Fruit fly (Drosophila melanogaster) whole organism, embryonic: ENCODE data around the gene CG5390.
A peak's percentile ranks its signal among the peaks of the same experiment; 100 is the strongest.

Experiments used
- Antp ChIP-seq: fragments of 200-800 bp; sonication (Bioruptor generic); optimal IDR thresholded peaks from 3 replicates; lab custom pipeline; 2016; ENCODE audit warnings: missing biosample characterization, missing genetic modification characterization
- Awh ChIP-seq: fragments of 200-800 bp; sonication (Bioruptor generic); IDR thresholded peaks from 2 replicates; pipeline ENCODE4, ENCODE4 v1.3.6; 2022; ENCODE audit warnings: missing biosample characterization, missing genetic modification characterization
- BEAF-32 ChIP-seq: fragments of 200-800 bp; sonication (Bioruptor generic); optimal IDR thresholded peaks from 3 replicates; lab custom pipeline; 2017; ENCODE audit warnings: missing biosample characterization, missing genetic modification characterization, mild to moderate bottlenecking, moderate library complexity, missing genetic modification reagents
- CG11093 ChIP-seq: fragments of 200-800 bp; sonication (Bioruptor generic); IDR thresholded peaks from 3 replicates; pipeline ENCODE4 v1.3.6; 2022; ENCODE audit warnings: missing biosample characterization, missing genetic modification characterization
- CG11723 ChIP-seq: fragments of 200-800 bp; sonication (Bioruptor generic); optimal IDR thresholded peaks from 2 replicates; lab custom pipeline; 2017; ENCODE audit warnings: missing biosample characterization, mild to moderate bottlenecking, missing genetic modification characterization
- CG13624 ChIP-seq: fragments of 200-800 bp; sonication (Bioruptor generic); optimal IDR thresholded peaks from 2 replicates; lab custom pipeline; 2016; ENCODE audit warnings: missing biosample characterization, missing genetic modification characterization
- CG15479 ChIP-seq: fragments of 200-800 bp; sonication (Bioruptor generic); optimal IDR thresholded peaks from 3 replicates; lab custom pipeline; 2019; ENCODE audit warnings: missing biosample characterization, mild to moderate bottlenecking, missing genetic modification characterization, moderate library complexity
- CG17328 ChIP-seq: fragments of 200-800 bp; sonication (Bioruptor generic); IDR thresholded peaks from 2 replicates; pipeline ENCODE4 v1.3.6; 2022; ENCODE audit warnings: missing biosample characterization, missing genetic modification characterization
- CG1832 ChIP-seq: fragments of 200-800 bp; sonication (Bioruptor generic); optimal IDR thresholded peaks from 2 replicates; lab custom pipeline; 2017; ENCODE audit warnings: missing biosample characterization, mild to moderate bottlenecking, missing genetic modification characterization, inconsistent platforms
- CG18619 ChIP-seq: fragments of 200-800 bp; sonication (Bioruptor generic); optimal IDR thresholded peaks from 3 replicates; lab custom pipeline; 2017; ENCODE audit warnings: missing biosample characterization, mild to moderate bottlenecking, missing genetic modification characterization
- CG2116 ChIP-seq: fragments of 200-800 bp; sonication (Bioruptor generic); optimal IDR thresholded peaks from 3 replicates; lab custom pipeline; 2018; ENCODE audit warnings: missing biosample characterization, mild to moderate bottlenecking, missing genetic modification characterization
- CG31224 ChIP-seq: fragments of 200-800 bp; sonication (Bioruptor generic); IDR thresholded peaks from 2 replicates; pipeline ENCODE4 v1.3.6; 2022; ENCODE audit warnings: missing biosample characterization, missing genetic modification characterization
- CG31441 ChIP-seq: fragments of 200-800 bp; sonication (Bioruptor generic); IDR thresholded peaks from 2 replicates; pipeline ENCODE4 v1.3.6; 2022; ENCODE audit warnings: missing biosample characterization, missing genetic modification characterization
- CG3281 ChIP-seq: fragments of 200-800 bp; sonication (Bioruptor generic); optimal IDR thresholded peaks from 3 replicates; lab custom pipeline; 2017; ENCODE audit warnings: missing biosample characterization, mild to moderate bottlenecking, missing genetic modification characterization
- CG33213 ChIP-seq: fragments of 200-800 bp; sonication (Bioruptor generic); optimal IDR thresholded peaks from 3 replicates; lab custom pipeline; 2016; ENCODE audit warnings: missing biosample characterization, missing genetic modification characterization
- CG4404 ChIP-seq: fragments of 200-800 bp; sonication (Bioruptor generic); IDR thresholded peaks from 2 replicates; pipeline ENCODE4 v1.3.6; 2022; ENCODE audit warnings: missing biosample characterization, missing genetic modification characterization
- CG7372 ChIP-seq: fragments of 200-800 bp; sonication (Bioruptor generic); IDR thresholded peaks from 2 replicates; pipeline ENCODE4 v1.3.6; 2022; ENCODE audit warnings: missing biosample characterization, missing genetic modification characterization
- CG8478 ChIP-seq: fragments of >200 bp; optimal IDR thresholded peaks from 2 replicates; lab custom pipeline; 2018
- CG8924 ChIP-seq: fragments of 200-800 bp; optimal IDR thresholded peaks from 3 replicates; lab custom pipeline; 2019; ENCODE audit warnings: missing biosample characterization, mild to moderate bottlenecking, missing genetic modification characterization, moderate library complexity
- CG9215 ChIP-seq: fragments of 200-800 bp; sonication (Bioruptor generic); IDR thresholded peaks from 2 replicates; pipeline ENCODE4 v1.3.6; 2022; ENCODE audit warnings: missing biosample characterization, missing genetic modification characterization
- HLH54F ChIP-seq: fragments of 200-800 bp; sonication (Bioruptor generic); optimal IDR thresholded peaks from 3 replicates; lab custom pipeline; 2016; ENCODE audit warnings: missing biosample characterization, missing genetic modification characterization
- Hand ChIP-seq: fragments of 200-800 bp; sonication (Bioruptor generic); optimal IDR thresholded peaks from 2 replicates; lab custom pipeline; 2017; ENCODE audit warnings: mild to moderate bottlenecking, missing biosample characterization, missing genetic modification reagents, missing genetic modification characterization
- MESR4 ChIP-seq: fragments of 200-800 bp; sonication (Bioruptor generic); optimal IDR thresholded peaks from 2 replicates; lab custom pipeline; 2018; ENCODE audit warnings: missing biosample characterization, mild to moderate bottlenecking, missing genetic modification characterization, moderate library complexity
- MTF-1 ChIP-seq: fragments of 200-800 bp; sonication (Bioruptor generic); optimal IDR thresholded peaks from 2 replicates; lab custom pipeline; 2018; ENCODE audit warnings: missing biosample characterization, mild to moderate bottlenecking, missing genetic modification characterization, borderline replicate concordance
- Opbp ChIP-seq: fragments of 200-800 bp; sonication (Bioruptor generic); IDR thresholded peaks from 3 replicates; pipeline ENCODE4 v1.3.6; 2022; ENCODE audit warnings: missing biosample characterization, missing genetic modification characterization; ENCODE audit not compliant: partially characterized antibody
- PHDP ChIP-seq: fragments of 200-800 bp; sonication (Bioruptor generic); optimal IDR thresholded peaks from 3 replicates; lab custom pipeline; 2018; ENCODE audit warnings: missing biosample characterization, mild to moderate bottlenecking, missing genetic modification characterization, moderate library complexity
- bbx ChIP-seq: fragments of 200-800 bp; sonication (Bioruptor generic); IDR thresholded peaks from 2 replicates; pipeline ENCODE4 v1.3.6; 2022; ENCODE audit warnings: missing biosample characterization, missing genetic modification characterization; ENCODE audit not compliant: partially characterized antibody
- cato ChIP-seq: fragments of 200-800 bp; sonication (Bioruptor generic); optimal IDR thresholded peaks from 2 replicates; lab custom pipeline; 2016; ENCODE audit warnings: missing biosample characterization, missing genetic modification characterization, borderline replicate concordance
- chn ChIP-seq: fragments of 200-800 bp; sonication (Bioruptor generic); optimal IDR thresholded peaks from 2 replicates; lab custom pipeline; 2016; ENCODE audit warnings: missing biosample characterization, missing genetic modification characterization
- crp ChIP-seq, 2 experiments: fragments of 200-800 bp; sonication (Bioruptor generic); optimal IDR thresholded peaks; 2 replicates in 1 of 2; 3 replicates in 1 of 2; lab custom pipeline; 2017; ENCODE audit warnings: missing biosample characterization in 2 of 2, missing genetic modification characterization in 2 of 2, mild to moderate bottlenecking in 1 of 2, moderate library complexity in 1 of 2
- cwo ChIP-seq: fragments of 200-800 bp; sonication (Bioruptor generic); optimal IDR thresholded peaks from 3 replicates; lab custom pipeline; 2017; ENCODE audit warnings: missing biosample characterization, missing genetic modification characterization, mild to moderate bottlenecking, moderate library complexity, missing genetic modification reagents
- danr ChIP-seq: fragments of 200-800 bp; sonication (Bioruptor generic); IDR thresholded peaks from 2 replicates; pipeline ENCODE4 v1.3.6; 2022; ENCODE audit warnings: missing biosample characterization, missing genetic modification characterization
- fd96Cb ChIP-seq: fragments of 200-800 bp; sonication (Bioruptor generic); optimal IDR thresholded peaks from 2 replicates; lab custom pipeline; 2018; ENCODE audit warnings: missing biosample characterization, mild to moderate bottlenecking, missing genetic modification characterization, moderate library complexity
- ind ChIP-seq: fragments of 200-800 bp; sonication (Bioruptor generic); optimal IDR thresholded peaks from 3 replicates; lab custom pipeline; 2016; ENCODE audit warnings: missing biosample characterization, missing genetic modification characterization
- kah ChIP-seq: fragments of 200-800 bp; sonication (Bioruptor generic); optimal IDR thresholded peaks from 2 replicates; lab custom pipeline; 2018; ENCODE audit warnings: missing biosample characterization, mild to moderate bottlenecking, missing genetic modification characterization
- luna ChIP-seq: fragments of 200-800 bp; sonication (Bioruptor generic); optimal IDR thresholded peaks from 2 replicates; lab custom pipeline; 2016; ENCODE audit warnings: missing biosample characterization, missing genetic modification characterization
- maf-S ChIP-seq: fragments of 200-800 bp; sonication (Bioruptor generic); optimal IDR thresholded peaks from 2 replicates; lab custom pipeline; 2016; ENCODE audit warnings: missing biosample characterization, missing genetic modification characterization
- mld ChIP-seq: fragments of 200-800 bp; sonication (Bioruptor generic); IDR thresholded peaks from 3 replicates; pipeline ENCODE4 v1.3.6; 2022; ENCODE audit warnings: missing biosample characterization, missing genetic modification characterization; ENCODE audit not compliant: partially characterized antibody
- nmo ChIP-seq: fragments of 200-800 bp; sonication (Bioruptor generic); optimal IDR thresholded peaks from 2 replicates; lab custom pipeline; 2018; ENCODE audit warnings: missing biosample characterization, mild to moderate bottlenecking, missing genetic modification characterization, moderate library complexity
- org-1 ChIP-seq: fragments of 200-800 bp; sonication (Bioruptor generic); optimal IDR thresholded peaks from 2 replicates; lab custom pipeline; 2017; ENCODE audit warnings: missing biosample characterization, missing genetic modification characterization
- pb ChIP-seq: fragments of 200-800 bp; sonication (Bioruptor generic); optimal IDR thresholded peaks from 3 replicates; lab custom pipeline; 2016; ENCODE audit warnings: missing biosample characterization, missing genetic modification characterization
- pita ChIP-seq: fragments of 200-800 bp; sonication (Bioruptor generic); optimal IDR thresholded peaks from 2 replicates; lab custom pipeline; 2017; ENCODE audit warnings: missing biosample characterization, mild to moderate bottlenecking, missing genetic modification characterization
- pzg ChIP-seq: fragments of 200-800 bp; sonication (Bioruptor generic); optimal IDR thresholded peaks from 3 replicates; lab custom pipeline; 2018; ENCODE audit warnings: missing biosample characterization, mild to moderate bottlenecking, missing genetic modification characterization, moderate library complexity
- slp2 ChIP-seq: fragments of 200-800 bp; sonication (Bioruptor generic); optimal IDR thresholded peaks from 2 replicates; lab custom pipeline; 2016; ENCODE audit warnings: missing biosample characterization, missing genetic modification characterization
- tio ChIP-seq: fragments of 200-800 bp; sonication (Bioruptor generic); optimal IDR thresholded peaks from 2 replicates; lab custom pipeline; 2017; ENCODE audit warnings: missing biosample characterization, missing genetic modification characterization, inconsistent platforms
- tll ChIP-seq, 2 experiments: fragments of 200-800 bp in 1 of 2; fragments of >200 bp in 1 of 2; sonication (Bioruptor generic) in 1 of 2; optimal IDR thresholded peaks; 2 replicates each; lab custom pipeline; 2017 to 2019; ENCODE audit warnings: missing biosample characterization in 2 of 2, missing genetic modification characterization in 2 of 2, mild to moderate bottlenecking in 1 of 2, moderate library complexity in 1 of 2
- zen ChIP-seq: fragments of 200-800 bp; sonication (Bioruptor generic); optimal IDR thresholded peaks from 3 replicates; lab custom pipeline; 2018; ENCODE audit warnings: missing biosample characterization, mild to moderate bottlenecking, missing genetic modification characterization, moderate library complexity
- zen2 ChIP-seq: fragments of 200-800 bp; sonication (Bioruptor generic); IDR thresholded peaks from 3 replicates; pipeline ENCODE4 v1.3.6; 2022; ENCODE audit warnings: missing biosample characterization, missing genetic modification characterization; ENCODE audit not compliant: partially characterized antibody
- zf30C ChIP-seq: fragments of 200-800 bp; sonication (Bioruptor generic); optimal IDR thresholded peaks from 3 replicates; lab custom pipeline; 2018; ENCODE audit warnings: missing biosample characterization, mild to moderate bottlenecking, missing genetic modification characterization
- zfh2 ChIP-seq: fragments of 200-800 bp; sonication (Bioruptor generic); optimal IDR thresholded peaks from 2 replicates; lab custom pipeline; 2016; ENCODE audit warnings: missing biosample characterization, missing genetic modification characterization

The CG5390 gene

dm6 chr2L:10342471-10342870 is 36.1 kb upstream of the CG5390 start, which contains the start of gene Sps2 (continued):
- TF ChIP-seq cwo (GFP tag; lab: Kevin White, UChicago) (no peak), zen (no peak), CG7372 (GFP tag; lab: Robert Waterston, UW) (no peak), CG8924 (tag; lab: Kevin White, UChicago) (no peak), Hand (GFP tag; lab: Kevin White, UChicago) (no peak), org-1 (GFP tag; lab: Kevin White, UChicago) (no peak), tll (GFP tag; optimal IDR thresholded peaks at IDR 0.05; lab: Kevin White, UChicago) (peak in 1 of 2 experiments; percentile 44), crp (GFP tag; optimal IDR thresholded peaks at IDR 0.05; lab: Kevin White, UChicago) (peak; percentile 82 to 96), MTF-1 (GFP tag; lab: Kevin White, UChicago) (no peak), chn (no peak), bbx (GFP tag; lab: Robert Waterston, UW) (peak; percentile 78), CG11093 (GFP tag; lab: Robert Waterston, UW) (no peak), CG31441 (GFP tag; lab: Robert Waterston, UW) (0 out of 2 replicates have a peak, but pooled peaks have one; percentile 9), mld (no peak), slp2 (GFP tag; lab: Kevin White, UChicago) (no peak), MESR4 (peak; percentile 10), CG18619 (GFP tag; lab: Kevin White, UChicago) (no peak), CG2116 (peak; percentile 24), zf30C (GFP tag; lab: Kevin White, UChicago) (no peak), danr (GFP tag; lab: Robert Waterston, UW) (no peak), ind (GFP tag; lab: Kevin White, UChicago) (no peak), BEAF-32 (GFP tag; lab: Kevin White, UChicago) (peak; percentile 78), pb (GFP tag; lab: Kevin White, UChicago) (no peak)

DNA sequence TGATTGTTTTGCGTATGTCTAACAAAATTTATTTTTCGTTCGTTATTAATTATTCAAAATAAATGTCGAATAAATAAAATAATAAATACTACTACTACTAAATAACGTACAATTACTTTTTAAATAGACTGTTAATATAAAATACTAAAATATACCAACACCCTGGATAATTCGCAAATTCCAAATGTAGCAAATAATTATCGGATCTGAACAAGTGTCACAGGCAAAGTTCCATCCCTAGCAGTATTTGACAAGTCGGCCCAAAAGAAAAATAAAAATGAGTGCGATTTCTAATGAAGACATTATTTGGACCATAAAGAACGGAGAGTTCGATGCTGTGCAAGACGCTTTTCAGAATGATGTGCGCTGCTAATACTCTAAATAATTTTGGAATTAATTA is 35.0 kb upstream of the CG5390 start, which contains the start of gene CG31715:
TSS of gene CG31715 (plus strand) at position 212 of the 400 bp plus-strand sequence.
- no peak for TF ChIP-seq CG4404
- no peak for TF ChIP-seq cato (GFP tag; lab: Kevin White, UChicago)
- TF ChIP-seq HLH54F (GFP tag; lab: Kevin White, UChicago): no peak
- TF ChIP-seq CG13624: no peak
- TF ChIP-seq Antp (GFP tag; lab: Kevin White, UChicago): no peak
- TF ChIP-seq Opbp (GFP tag; lab: Robert Waterston, UW): peak; percentile 45; the same call in 1 of the 3 replicates
- peak; percentile 42 for TF ChIP-seq pzg (GFP tag; lab: Kevin White, UChicago)
- no peak for TF ChIP-seq zf30C (GFP tag; lab: Kevin White, UChicago)
- TF ChIP-seq CG9215 (GFP tag; lab: Robert Waterston, UW): no peak
- TF ChIP-seq CG11723 (GFP tag; lab: Kevin White, UChicago): no peak
- TF ChIP-seq fd96Cb (tag; lab: Kevin White, UChicago): no peak
- no peak for TF ChIP-seq zfh2 (GFP tag; lab: Kevin White, UChicago)
- no peak for TF ChIP-seq CG3281 (GFP tag; lab: Kevin White, UChicago)
- no peak for TF ChIP-seq CG15479 (GFP tag; lab: Kevin White, UChicago)
- no peak for TF ChIP-seq tio (GFP tag; lab: Kevin White, UChicago)
- TF ChIP-seq zen2: no peak
- no peak for TF ChIP-seq maf-S (GFP tag; lab: Kevin White, UChicago)
- no peak for TF ChIP-seq Awh (GFP tag; lab: Robert Waterston, UW)
- TF ChIP-seq CG31224: no peak
- no peak for TF ChIP-seq pita (GFP tag; lab: Kevin White, UChicago)
- TF ChIP-seq CG17328 (GFP tag; lab: Robert Waterston, UW): no peak
- no peak for TF ChIP-seq CG8478
- peak; percentile 59 for TF ChIP-seq kah
- TF ChIP-seq slp2 (GFP tag; lab: Kevin White, UChicago): no peak
- no peak for TF ChIP-seq luna (GFP tag; lab: Kevin White, UChicago)
- TF ChIP-seq CG1832 (GFP tag; lab: Kevin White, UChicago): no peak
- no peak for TF ChIP-seq CG33213 (GFP tag; lab: Kevin White, UChicago)
- TF ChIP-seq nmo (GFP tag; lab: Kevin White, UChicago): no peak
- peak; percentile 39 for TF ChIP-seq PHDP
